Fruit fly (Drosophila melanogaster): ENCODE results near the gene Akt.
A peak's percentile ranks its signal among the peaks of the same experiment; 100 is the strongest.

Akt gene

DNA sequence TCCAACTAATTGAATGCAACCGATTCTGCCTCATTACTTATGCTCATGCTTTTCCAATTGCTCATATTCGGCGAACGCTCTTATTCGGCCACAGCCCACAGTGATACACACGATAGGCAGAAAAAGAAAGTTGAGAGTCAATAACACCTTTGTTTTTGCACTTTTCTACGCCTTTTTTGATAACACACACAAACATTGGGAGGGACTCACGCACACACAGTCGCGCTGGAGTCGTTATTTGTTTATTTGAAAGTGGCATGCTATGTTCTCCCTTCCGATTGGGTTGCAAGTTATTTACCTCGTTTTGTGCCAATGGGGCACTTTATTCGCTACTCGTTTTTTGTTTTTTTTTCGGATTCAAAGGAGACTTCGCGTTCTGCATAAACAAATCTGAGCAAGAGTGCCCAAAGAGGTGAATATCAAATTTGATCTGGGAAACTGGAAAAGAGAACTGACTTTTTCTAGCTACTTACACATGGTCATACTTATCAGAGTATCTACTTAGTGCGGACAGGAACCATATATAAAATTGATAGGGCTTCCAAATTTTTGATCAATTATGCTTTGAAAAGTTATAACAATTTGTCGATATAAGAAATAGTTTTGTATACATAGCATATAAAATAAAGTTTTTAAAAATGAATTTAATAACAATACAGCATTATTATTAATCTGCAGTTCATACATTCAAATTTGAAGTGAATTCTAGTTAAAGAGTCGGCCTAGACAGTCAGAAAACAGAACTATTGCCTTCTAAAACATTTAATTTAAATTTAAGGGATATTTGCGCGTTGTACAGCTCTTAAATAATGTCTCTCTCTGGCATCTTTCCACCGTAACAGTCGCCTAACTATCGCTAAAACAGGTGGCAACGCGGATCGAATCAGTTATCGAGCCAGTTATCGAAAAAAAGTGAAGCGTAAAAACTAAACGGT is at the start of gene Akt, which contains the start of gene Mhcl (continued):
- peak; percentile 76; the same call in 1 of the 4 replicates for TF ChIP-seq chinmo (GFP tag; IDR thresholded peaks at IDR 0.05; ENCODE audit: partially characterized antibody)
- peak; percentile 61 for TF ChIP-seq phol (tag; optimal IDR thresholded peaks at IDR 0.05)
- TF ChIP-seq BEAF-32 (GFP tag; optimal IDR thresholded peaks at IDR 0.05) = peak; percentile 86
- peak; percentile 65 for TF ChIP-seq CG9932 (GFP tag; IDR thresholded peaks at IDR 0.05)
- peak; percentile 46 for TF ChIP-seq Xbp1 (GFP tag; optimal IDR thresholded peaks at IDR 0.05)
- peak; percentile 6 for TF ChIP-seq CG12942 (GFP tag; optimal IDR thresholded peaks at IDR 0.05)
- peak; percentile 33 for TF ChIP-seq tio (GFP tag; optimal IDR thresholded peaks at IDR 0.05)
- peak; percentile 67 for TF ChIP-seq CG16813 (GFP tag; IDR thresholded peaks at IDR 0.05; ENCODE audit: partially characterized antibody)
- TF ChIP-seq sug (tag; optimal IDR thresholded peaks at IDR 0.05) = peak; percentile 11
- TF ChIP-seq nmo (GFP tag; optimal IDR thresholded peaks at IDR 0.05) = peak; percentile 55
- TF ChIP-seq ems (GFP tag; optimal IDR thresholded peaks at IDR 0.05) = peak; percentile 19
- TF ChIP-seq CG2129 (GFP tag; IDR thresholded peaks at IDR 0.05; ENCODE audit: partially characterized antibody) = peak; percentile 35; the same call in 1 of the 2 replicates
- peak; percentile 39; the same call in 1 of the 2 replicates for TF ChIP-seq NFAT (GFP tag; IDR thresholded peaks at IDR 0.05)
- TF ChIP-seq Max (GFP tag; optimal IDR thresholded peaks at IDR 0.05) = peak; percentile 64
- peak; percentile 33; the same call in 1 of the 2 replicates for TF ChIP-seq CG3847 (GFP tag; IDR thresholded peaks at IDR 0.05)
- peak; percentile 5 for TF ChIP-seq D19A (tag; optimal IDR thresholded peaks at IDR 0.05)
- peak; percentile 20; the same call in 1 of the 2 replicates for TF ChIP-seq CG10366 (GFP tag; IDR thresholded peaks at IDR 0.05)
- peak; percentile 81 for TF ChIP-seq CG14710 (tag; optimal IDR thresholded peaks at IDR 0.05)
- peak; percentile 13 for TF ChIP-seq Fer2 (tag; optimal IDR thresholded peaks at IDR 0.05)
- peak; percentile 1 for TF ChIP-seq CG3281 (GFP tag; optimal IDR thresholded peaks at IDR 0.05)
- TF ChIP-seq ap (GFP tag; IDR thresholded peaks at IDR 0.05) = no peak
- TF ChIP-seq Myb (GFP tag; optimal IDR thresholded peaks at IDR 0.05) = peak; percentile 39
- TF ChIP-seq Six4 (GFP tag; optimal IDR thresholded peaks at IDR 0.05) = peak; percentile 32
- peak; percentile 65 for TF ChIP-seq row (GFP tag; IDR thresholded peaks at IDR 0.05)
- peak; percentile 19 for TF ChIP-seq CG18262 (tag; optimal IDR thresholded peaks at IDR 0.05)
- peak in 1 of 2 experiments; percentile 2 for TF ChIP-seq bsh (GFP tag; optimal IDR thresholded peaks at IDR 0.05)
- TF ChIP-seq Bgb (GFP tag; IDR thresholded peaks at IDR 0.05; ENCODE audit: partially characterized antibody) = peak; percentile 59
- TF ChIP-seq Lim3 (GFP tag; IDR thresholded peaks at IDR 0.05) = no peak
- no peak for TF ChIP-seq CG1832 (GFP tag; optimal IDR thresholded peaks at IDR 0.05)
- peak; percentile 26 for TF ChIP-seq CTCF (GFP tag; optimal IDR thresholded peaks at IDR 0.05)
- TF ChIP-seq schlank (tag; optimal IDR thresholded peaks at IDR 0.05) = no peak
- no peak for TF ChIP-seq E2f1 (GFP tag; IDR thresholded peaks at IDR 0.05)
- TF ChIP-seq pb (GFP tag; optimal IDR thresholded peaks at IDR 0.05) = no peak
- TF ChIP-seq Rfx (GFP tag; IDR thresholded peaks at IDR 0.05) = no peak; the same call in 1 of the 2 replicates
- peak; percentile 37 for TF ChIP-seq CG13775 (GFP tag; optimal IDR thresholded peaks at IDR 0.05)
- TF ChIP-seq Scr (GFP tag; IDR thresholded peaks at IDR 0.05; ENCODE audit: partially characterized antibody) = peak; percentile 67
- peak; percentile 25 for TF ChIP-seq BtbVII (GFP tag; optimal IDR thresholded peaks at IDR 0.05)
- TF ChIP-seq en (GFP tag; optimal IDR thresholded peaks at IDR 0.05) = no peak
- 0 out of 3 replicates have a peak, but pooled peaks have one; percentile 40 for TF ChIP-seq CG11093 (GFP tag; IDR thresholded peaks at IDR 0.05)
- TF ChIP-seq Sry-δ (GFP tag; optimal IDR thresholded peaks at IDR 0.05) = peak; percentile 73
- peak; percentile 67; the same call in 2 of the 3 replicates for TF ChIP-seq knrl (GFP tag; IDR thresholded peaks at IDR 0.05; ENCODE audit: partially characterized antibody)
- TF ChIP-seq dmrt99B (tag; optimal IDR thresholded peaks at IDR 0.05) = no peak
- peak; percentile 32 for TF ChIP-seq lilli (GFP tag; optimal IDR thresholded peaks at IDR 0.05)
- TF ChIP-seq jing (GFP tag; optimal IDR thresholded peaks at IDR 0.05) = no peak
- TF ChIP-seq bbx (GFP tag; IDR thresholded peaks at IDR 0.05; ENCODE audit: partially characterized antibody) = peak; percentile 40; the same call in 1 of the 2 replicates
- peak; percentile 70 for TF ChIP-seq amos (GFP tag; IDR thresholded peaks at IDR 0.05; ENCODE audit: partially characterized antibody)
- no peak for TF ChIP-seq rib (GFP tag; IDR thresholded peaks at IDR 0.05)
